Fruit fly (Drosophila melanogaster) whole organism, prepupa: ENCODE data around the gene CG43390.

Source experiments
- Blimp-1 ChIP-seq: fragments of 200-800 bp; sonication (Bioruptor generic); optimal IDR thresholded peaks from 3 replicates; lab custom pipeline; 2017; ENCODE audit warnings: missing biosample characterization, missing genetic modification characterization, mild to moderate bottlenecking, moderate library complexity, missing genetic modification reagents
- CG10669 ChIP-seq: fragments of 200-800 bp; sonication (Bioruptor generic); optimal IDR thresholded peaks from 3 replicates; lab custom pipeline; 2018; ENCODE audit warnings: missing biosample characterization, mild to moderate bottlenecking, missing genetic modification characterization, moderate library complexity
- CG11294 ChIP-seq: fragments of 200-800 bp; sonication (Bioruptor generic); IDR thresholded peaks from 2 replicates; pipeline ENCODE4 v1.3.6; 2022; ENCODE audit warnings: missing biosample characterization, missing genetic modification characterization
- CG11902 ChIP-seq: fragments of 200-800 bp; sonication (Bioruptor generic); optimal IDR thresholded peaks from 3 replicates; lab custom pipeline; 2016; ENCODE audit warnings: missing biosample characterization, missing genetic modification characterization
- CG15336 ChIP-seq: fragments of 200-800 bp; sonication (Bioruptor generic); IDR thresholded peaks from 2 replicates; pipeline ENCODE4 v1.3.6; 2022; ENCODE audit warnings: missing biosample characterization, missing genetic modification characterization
- CG1621 ChIP-seq: fragments of 200-800 bp; sonication (Bioruptor generic); optimal IDR thresholded peaks from 3 replicates; lab custom pipeline; 2018; ENCODE audit warnings: missing biosample characterization, mild to moderate bottlenecking, missing genetic modification characterization
- CG3032 ChIP-seq: fragments of 200-800 bp; optimal IDR thresholded peaks from 2 replicates; lab custom pipeline; 2019; ENCODE audit warnings: missing biosample characterization, mild to moderate bottlenecking, missing genetic modification characterization, moderate library complexity
- CG32006 ChIP-seq: fragments of 200-800 bp; sonication (Bioruptor generic); optimal IDR thresholded peaks from 3 replicates; lab custom pipeline; 2017; ENCODE audit warnings: missing biosample characterization, mild to moderate bottlenecking, missing genetic modification characterization
- CG34406 ChIP-seq: fragments of 200-800 bp; sonication (Bioruptor generic); optimal IDR thresholded peaks from 3 replicates; lab custom pipeline; 2016; ENCODE audit warnings: missing biosample characterization, missing genetic modification characterization
- CG3919 ChIP-seq: fragments of 200-800 bp; sonication (Bioruptor generic); optimal IDR thresholded peaks from 3 replicates; lab custom pipeline; 2016; ENCODE audit warnings: missing biosample characterization, missing genetic modification characterization
- CG4318 ChIP-seq: fragments of 200-800 bp; sonication (Bioruptor generic); optimal IDR thresholded peaks from 3 replicates; lab custom pipeline; 2017; ENCODE audit warnings: missing biosample characterization, mild to moderate bottlenecking, missing genetic modification characterization
- CG6163 ChIP-seq: fragments of 200-800 bp; sonication (Bioruptor generic); IDR thresholded peaks from 3 replicates; pipeline ENCODE4 v1.3.6; 2022; ENCODE audit warnings: missing biosample characterization, missing genetic modification characterization
- CG6276 ChIP-seq: fragments of 200-800 bp; sonication (Bioruptor generic); optimal IDR thresholded peaks from 2 replicates; lab custom pipeline; 2017; ENCODE audit warnings: missing biosample characterization, mild to moderate bottlenecking, missing genetic modification characterization
- CG6792 ChIP-seq: fragments of 200-800 bp; sonication (Bioruptor generic); optimal IDR thresholded peaks from 3 replicates; lab custom pipeline; 2016; ENCODE audit warnings: missing biosample characterization, missing genetic modification characterization
- CG6808 ChIP-seq: fragments of 200-800 bp; sonication (Bioruptor generic); optimal IDR thresholded peaks from 3 replicates; lab custom pipeline; 2017; ENCODE audit warnings: missing biosample characterization, missing genetic modification characterization, mild to moderate bottlenecking, moderate library complexity, missing genetic modification reagents
- CG6854 ChIP-seq: fragments of 200-800 bp; sonication (Bioruptor generic); optimal IDR thresholded peaks from 2 replicates; lab custom pipeline; 2017; ENCODE audit warnings: missing biosample characterization, mild to moderate bottlenecking, missing genetic modification characterization
- CG7368 ChIP-seq: fragments of 200-800 bp; sonication (Bioruptor generic); optimal IDR thresholded peaks from 3 replicates; lab custom pipeline; 2016; ENCODE audit warnings: missing biosample characterization, missing genetic modification characterization
- CG8119 ChIP-seq: fragments of 200-800 bp; sonication (Bioruptor generic); IDR thresholded peaks from 3 replicates; pipeline ENCODE4 v1.3.6; 2022; ENCODE audit warnings: missing biosample characterization, missing genetic modification characterization
- CG8319 ChIP-seq: fragments of 200-800 bp; sonication (Bioruptor generic); optimal IDR thresholded peaks from 3 replicates; lab custom pipeline; 2016; ENCODE audit warnings: missing biosample characterization, missing genetic modification characterization
- CG8632 ChIP-seq: fragments of 200-800 bp; sonication (Bioruptor generic); optimal IDR thresholded peaks from 3 replicates; lab custom pipeline; 2016; ENCODE audit warnings: missing biosample characterization, missing genetic modification characterization
- CG9139 ChIP-seq: fragments of 200-800 bp; sonication (Bioruptor generic); optimal IDR thresholded peaks from 3 replicates; lab custom pipeline; 2017; ENCODE audit warnings: missing biosample characterization, mild to moderate bottlenecking, missing genetic modification characterization
- Eip75B ChIP-seq: fragments of 200-800 bp; sonication (Bioruptor generic); optimal IDR thresholded peaks from 3 replicates; lab custom pipeline; 2016; ENCODE audit warnings: missing biosample characterization, missing genetic modification characterization
- Eip78C ChIP-seq: fragments of 200-800 bp; sonication (Bioruptor generic); peaks from one replicate; lab custom pipeline; 2016; ENCODE audit warnings: missing biosample characterization, missing genetic modification characterization
- Eip93F ChIP-seq: fragments of 200-800 bp; sonication (Bioruptor generic); optimal IDR thresholded peaks from 2 replicates; lab custom pipeline; 2016; ENCODE audit warnings: missing biosample characterization, mild to moderate bottlenecking, missing genetic modification characterization
- Ets21C ChIP-seq: fragments of 200-800 bp; sonication (Bioruptor generic); optimal IDR thresholded peaks from 3 replicates; lab custom pipeline; 2016; ENCODE audit warnings: missing biosample characterization, missing genetic modification characterization
- Ets96B ChIP-seq: fragments of 200-800 bp; optimal IDR thresholded peaks from 2 replicates; lab custom pipeline; 2019; ENCODE audit warnings: missing biosample characterization, mild to moderate bottlenecking, missing genetic modification characterization, moderate library complexity
- Gug ChIP-seq: fragments of 200-800 bp; sonication (Bioruptor generic); IDR thresholded peaks from 2 replicates; pipeline ENCODE4 v1.3.6; 2022; ENCODE audit warnings: missing biosample characterization, missing genetic modification characterization
- Hr38 ChIP-seq: sonication (Bioruptor generic); optimal IDR thresholded peaks from 2 replicates; lab custom pipeline; 2016; ENCODE audit warnings: missing biosample characterization, missing genetic modification characterization
- Lpt ChIP-seq: fragments of 200-800 bp; sonication (Bioruptor generic); optimal IDR thresholded peaks from 3 replicates; lab custom pipeline; 2016; ENCODE audit warnings: missing biosample characterization, missing genetic modification characterization
- OdsH ChIP-seq: fragments of 200-800 bp; sonication (Bioruptor generic); optimal IDR thresholded peaks from 3 replicates; lab custom pipeline; 2016; ENCODE audit warnings: missing biosample characterization, missing genetic modification characterization
- Sox14 ChIP-seq: fragments of 200-800 bp; sonication (Bioruptor generic); optimal IDR thresholded peaks from 3 replicates; lab custom pipeline; 2016; ENCODE audit warnings: missing biosample characterization, missing genetic modification characterization
- Sox15 ChIP-seq: fragments of 200-800 bp; sonication (Bioruptor generic); optimal IDR thresholded peaks from 3 replicates; lab custom pipeline; 2016; ENCODE audit warnings: missing biosample characterization, missing genetic modification characterization
- achi ChIP-seq: fragments of 200-800 bp; sonication (Bioruptor generic); optimal IDR thresholded peaks from 3 replicates; lab custom pipeline; 2016; ENCODE audit warnings: missing biosample characterization, missing genetic modification characterization
- acj6 ChIP-seq: fragments of 200-800 bp; sonication (Bioruptor generic); optimal IDR thresholded peaks from 3 replicates; lab custom pipeline; 2016; ENCODE audit warnings: missing biosample characterization, missing genetic modification characterization
- cyc ChIP-seq: fragments of 200-800 bp; sonication (Bioruptor generic); optimal IDR thresholded peaks from 3 replicates; lab custom pipeline; 2016; ENCODE audit warnings: missing biosample characterization, missing genetic modification characterization
- dac ChIP-seq: fragments of 200-800 bp; sonication (Bioruptor generic); optimal IDR thresholded peaks from 2 replicates; lab custom pipeline; 2017; ENCODE audit warnings: missing biosample characterization, mild to moderate bottlenecking, missing genetic modification characterization
- dsx ChIP-seq: fragments of 200-800 bp; optimal IDR thresholded peaks from 3 replicates; lab custom pipeline; 2019; ENCODE audit warnings: missing biosample characterization, mild to moderate bottlenecking, missing genetic modification characterization, moderate library complexity; ENCODE audit not compliant: poor library complexity, severe bottlenecking
- eg ChIP-seq: fragments of 200-800 bp; sonication (Bioruptor generic); IDR thresholded peaks from 3 replicates; pipeline ENCODE4 v1.3.6; 2022; ENCODE audit warnings: missing biosample characterization, missing genetic modification characterization
- fd59A ChIP-seq: fragments of 200-800 bp; sonication (Bioruptor generic); optimal IDR thresholded peaks from 2 replicates; lab custom pipeline; 2017; ENCODE audit warnings: missing biosample characterization, mild to moderate bottlenecking, missing genetic modification characterization, missing genetic modification reagents
- salr ChIP-seq, 2 experiments: fragments of 200-800 bp; sonication (Bioruptor generic); optimal IDR thresholded peaks; 3 replicates each; lab custom pipeline; 2016 to 2018; ENCODE audit warnings: missing biosample characterization in 2 of 2, missing genetic modification characterization in 2 of 2, mild to moderate bottlenecking in 1 of 2
- spab ChIP-seq: fragments of 200-800 bp; sonication (Bioruptor generic); optimal IDR thresholded peaks from 2 replicates; lab custom pipeline; 2017; ENCODE audit warnings: missing biosample characterization, mild to moderate bottlenecking, missing genetic modification characterization, missing genetic modification reagents
- ss ChIP-seq, 2 experiments: fragments of 200-800 bp; sonication (Bioruptor generic); optimal IDR thresholded peaks; 2 replicates in 1 of 2; 3 replicates in 1 of 2; lab custom pipeline; 2017 to 2018; ENCODE audit warnings: mild to moderate bottlenecking in 2 of 2, missing biosample characterization in 2 of 2, missing genetic modification characterization in 2 of 2, moderate library complexity in 1 of 2
- topi ChIP-seq: fragments of 200-800 bp; sonication (Bioruptor generic); optimal IDR thresholded peaks from 3 replicates; lab custom pipeline; 2016; ENCODE audit warnings: missing biosample characterization, missing genetic modification characterization
- vri ChIP-seq: fragments of 200-800 bp; sonication (Bioruptor generic); optimal IDR thresholded peaks from 3 replicates; lab custom pipeline; 2016; ENCODE audit warnings: missing biosample characterization, mild to moderate bottlenecking, missing genetic modification characterization

Gene CG43390

DNA sequence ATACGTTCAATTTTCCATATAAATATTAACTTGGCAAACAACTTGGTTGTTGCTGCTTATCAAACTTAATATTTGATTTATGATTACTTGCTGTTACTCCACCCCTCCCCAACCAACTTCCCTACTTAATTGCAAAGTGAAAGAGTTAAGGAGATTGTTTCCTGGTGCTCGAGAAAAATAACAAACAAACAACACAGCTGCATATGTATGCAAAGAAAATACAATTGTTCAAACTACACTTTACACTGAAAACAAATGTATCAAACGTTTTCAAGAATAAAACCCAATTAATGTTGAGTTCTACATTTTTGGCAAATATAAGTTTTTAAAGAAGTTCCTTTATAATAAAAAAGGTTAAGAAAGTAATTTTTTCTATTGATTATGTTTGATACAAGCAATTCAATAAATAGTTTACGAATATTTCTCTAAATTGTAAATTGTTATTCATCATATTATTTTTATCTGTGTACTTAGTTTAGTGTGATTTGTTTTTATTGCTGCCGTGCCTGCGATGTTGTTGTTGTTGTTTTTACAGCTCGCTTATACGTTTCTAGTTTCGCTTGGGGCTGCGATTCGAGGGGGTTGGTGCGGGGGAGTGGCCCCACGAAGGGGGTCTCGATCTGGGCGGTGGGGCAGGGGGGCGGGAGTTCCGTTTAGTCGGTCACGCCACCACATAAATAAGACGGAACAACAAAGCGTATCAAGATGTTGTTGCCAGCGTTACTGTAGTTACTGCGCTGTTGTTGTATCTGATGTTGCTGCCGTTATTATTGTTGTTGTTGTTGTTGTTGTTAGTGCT lies 23.9 kb downstream of the CG43390 start (continued):
- peak; percentile 37 for TF ChIP-seq CG3919 (GFP tag; lab: Kevin White, UChicago)
- no peak; the same call in 1 of the 2 replicates for TF ChIP-seq CG11294 (GFP tag; lab: Robert Waterston, UW)
- peak; percentile 40 for TF ChIP-seq CG9139 (GFP tag; lab: Kevin White, UChicago)
- TF ChIP-seq ss (GFP tag; optimal IDR thresholded peaks at IDR 0.05; lab: Kevin White, UChicago), result peak; percentile 65 to 91
- TF ChIP-seq achi (GFP tag; lab: Kevin White, UChicago), result peak; percentile 41
- peak; percentile 49 for TF ChIP-seq CG3032 (tag; lab: Kevin White, UChicago)
- TF ChIP-seq topi (GFP tag; lab: Kevin White, UChicago), result no peak
- TF ChIP-seq dac (GFP tag; lab: Kevin White, UChicago), result no peak
- peak; percentile 43 for TF ChIP-seq CG34406
- TF ChIP-seq Eip75B (GFP tag; lab: Kevin White, UChicago), result peak; percentile 28
- peak; percentile 64 for TF ChIP-seq Ets96B
- TF ChIP-seq Eip93F (GFP tag; lab: Kevin White, UChicago), result no peak
- TF ChIP-seq CG6854 (GFP tag; lab: Kevin White, UChicago), result no peak
- TF ChIP-seq eg, result peak; percentile 82
- TF ChIP-seq Sox14 (GFP tag; lab: Kevin White, UChicago), result no peak
- no peak; the same call in none of the 2 replicates for TF ChIP-seq Gug (GFP tag; lab: Robert Waterston, UW)
- no peak for TF ChIP-seq Blimp-1 (GFP tag; lab: Kevin White, UChicago)
- no peak for TF ChIP-seq Sox15 (GFP tag; lab: Kevin White, UChicago)

DNA sequence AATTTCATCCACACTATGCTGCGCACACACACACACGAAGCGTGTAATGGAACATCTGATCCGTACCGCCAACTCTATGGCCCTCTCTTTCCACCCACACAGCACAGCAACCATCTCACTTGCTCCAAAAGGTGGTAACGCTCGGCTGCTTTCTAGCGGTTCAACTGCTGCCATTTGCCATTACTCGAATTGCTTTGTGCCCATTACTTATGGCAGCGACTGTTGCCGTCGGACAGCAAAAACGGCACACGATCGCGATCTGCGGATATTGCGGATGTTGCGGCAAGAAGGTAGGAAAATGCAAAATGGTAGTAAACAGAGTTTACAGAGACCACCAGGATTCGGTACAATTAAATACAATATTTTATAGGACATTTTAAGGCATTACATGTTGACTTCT lies 25.0 kb downstream of the CG43390 start:
- TF ChIP-seq spab (GFP tag; lab: Kevin White, UChicago) (no peak), Ets96B (no peak), Sox14 (GFP tag; lab: Kevin White, UChicago) (no peak), CG34406 (no peak), OdsH (GFP tag; lab: Kevin White, UChicago) (no peak), CG6792 (GFP tag; lab: Kevin White, UChicago) (no peak), CG10669 (GFP tag; lab: Kevin White, UChicago) (no peak), CG15336 (GFP tag; lab: Robert Waterston, UW) (no peak)
- TF ChIP-seq, all 60 proteins: peak for 0

DNA sequence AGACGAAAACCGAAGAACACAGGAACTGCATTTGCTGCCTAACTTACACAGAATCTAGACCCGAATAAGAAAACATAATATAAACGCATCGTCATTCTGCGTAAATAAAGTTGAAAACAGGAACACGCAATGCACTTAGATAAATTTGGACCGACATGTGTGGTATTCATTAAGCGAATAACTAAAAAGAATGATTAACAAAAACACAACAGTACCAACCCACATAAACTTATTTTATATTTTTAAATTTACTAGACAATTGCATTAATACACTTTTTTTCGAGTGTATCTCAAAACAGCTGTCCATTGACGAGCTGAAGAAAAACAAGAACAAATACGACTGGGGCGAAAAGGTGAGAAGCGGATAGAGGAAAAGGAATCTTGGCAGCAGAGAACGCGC lies 25.4 kb downstream of the CG43390 start:
- TF ChIP-seq CG4318 (GFP tag; lab: Kevin White, UChicago) (peak; percentile 43), CG8119 (GFP tag; lab: Robert Waterston, UW) (peak; percentile 64; the same call in 2 of the 3 replicates), salr (GFP tag; optimal IDR thresholded peaks at IDR 0.05; lab: Kevin White, UChicago) (peak; percentile 13 to 57), CG6854 (GFP tag; lab: Kevin White, UChicago) (no peak), dsx (GFP tag; lab: Kevin White, UChicago) (peak; percentile 68), vri (GFP tag; lab: Kevin White, UChicago) (no peak), Lpt (GFP tag; lab: Kevin White, UChicago) (peak; percentile 36), cyc (GFP tag; lab: Kevin White, UChicago) (peak; percentile 53), Ets21C (GFP tag; lab: Kevin White, UChicago) (peak; percentile 25), CG7368 (GFP tag; lab: Kevin White, UChicago) (peak; percentile 29), CG11902 (GFP tag; lab: Kevin White, UChicago) (peak; percentile 1), CG32006 (GFP tag; lab: Kevin White, UChicago) (peak; percentile 76), Hr38 (no peak), CG6808 (GFP tag; lab: Kevin White, UChicago) (peak; percentile 45), fd59A (GFP tag; lab: Kevin White, UChicago) (peak; percentile 39), CG10669 (GFP tag; lab: Kevin White, UChicago) (peak; percentile 78), Sox14 (GFP tag; lab: Kevin White, UChicago) (peak; percentile 51), achi (GFP tag; lab: Kevin White, UChicago) (peak; percentile 61), Eip78C (GFP tag; lab: Kevin White, UChicago) (peak; percentile 89), acj6 (GFP tag; lab: Kevin White, UChicago) (peak; percentile 68), Eip93F (GFP tag; lab: Kevin White, UChicago) (no peak), CG6276 (GFP tag; lab: Kevin White, UChicago) (peak; percentile 54), Ets96B (peak; percentile 70), eg (peak; percentile 85), CG8632 (GFP tag; lab: Kevin White, UChicago) (peak; percentile 42), CG1621 (tag; lab: Kevin White, UChicago) (peak; percentile 47), CG9139 (GFP tag; lab: Kevin White, UChicago) (peak; percentile 35), CG6163 (GFP tag; lab: Robert Waterston, UW) (peak; percentile 76), CG8319 (GFP tag; lab: Kevin White, UChicago) (peak; percentile 7), Blimp-1 (GFP tag; lab: Kevin White, UChicago) (no peak), OdsH (GFP tag; lab: Kevin White, UChicago) (peak; percentile 61)
